Fruit fly (Drosophila melanogaster): ENCODE data around the gene Sec22.

DNA sequence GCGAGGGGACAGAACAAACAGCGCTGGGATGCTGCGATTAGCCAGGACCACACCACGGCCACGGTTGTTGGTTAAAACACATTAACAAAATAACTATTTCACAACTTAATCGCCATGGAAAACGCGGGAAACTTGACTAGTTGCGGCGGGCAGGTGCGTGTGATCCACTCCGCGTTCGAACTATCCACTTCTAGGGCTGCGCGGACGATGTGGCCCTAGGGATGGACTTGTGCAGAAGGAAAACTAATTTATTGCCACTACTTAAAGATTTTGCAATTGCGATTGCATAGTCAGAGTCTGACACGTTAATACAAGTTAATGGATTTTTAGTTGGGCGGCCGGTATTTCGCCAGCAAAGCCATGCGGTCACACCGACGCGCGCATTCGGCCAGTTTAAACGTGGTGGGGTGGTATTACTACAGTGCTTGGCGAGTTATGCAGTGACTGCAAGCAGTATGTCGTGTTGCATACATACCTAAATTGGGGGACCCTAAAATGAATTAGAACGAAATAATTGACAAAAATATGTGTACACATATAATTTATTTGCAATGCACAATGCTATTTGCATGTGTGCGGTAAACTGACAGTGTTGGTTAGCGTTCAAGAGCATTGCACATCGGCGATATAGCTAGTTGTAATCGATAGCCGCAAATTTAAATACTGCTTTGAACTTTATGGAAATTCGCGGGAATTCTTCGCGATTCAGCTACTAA is 4.6 kb upstream of the Sec22 start, which contains the start of gene Rbf:
- TF ChIP-seq insv (optimal IDR thresholded peaks at IDR 0.05): no peak
- no peak for TF ChIP-seq psq (optimal IDR thresholded peaks at IDR 0.05)
- no peak for TF ChIP-seq h (optimal IDR thresholded peaks at IDR 0.05)
- no peak for TF ChIP-seq Sin3A (optimal IDR thresholded peaks at IDR 0.05)
- TF ChIP-seq Myc (optimal IDR thresholded peaks at IDR 0.05): no peak

Measured in Kc167 (cell line).